Worm (Caenorhabditis elegans) whole organism, late embryonic: Measurements from ENCODE around the gene C08B6.14.

Experiments used
- F13H6.1 ChIP-seq: sonication (generic microtip); optimal IDR thresholded peaks from 2 replicates; lab custom pipeline; 2016; ENCODE audit warnings: missing genetic modification characterization, missing compliant biosample characterization
- K02D7.2 ChIP-seq: sonication (generic microtip); optimal IDR thresholded peaks from 2 replicates; lab custom pipeline; 2017; ENCODE audit warnings: mild to moderate bottlenecking, missing genetic modification characterization, missing compliant biosample characterization
- K09A11.1 ChIP-seq: sonication (generic microtip); optimal IDR thresholded peaks from 2 replicates; lab custom pipeline; 2017; ENCODE audit warnings: antibody characterized with exemption, mild to moderate bottlenecking, missing genetic modification characterization, missing compliant biosample characterization; ENCODE audit not compliant: insufficient read depth
- T23F11.4 ChIP-seq: fragments of 200-800 bp; sonication (Bioruptor generic); optimal IDR thresholded peaks from 2 replicates; lab custom pipeline; 2018; ENCODE audit warnings: mild to moderate bottlenecking, missing genetic modification characterization, missing compliant biosample characterization
- Y22D7AL.16 ChIP-seq: sonication (generic microtip); optimal IDR thresholded peaks from 2 replicates; lab custom pipeline; 2016; ENCODE audit warnings: missing genetic modification characterization, missing compliant biosample characterization
- ahr-1 ChIP-seq: sonication (generic microtip); optimal IDR thresholded peaks from 2 replicates; lab custom pipeline; 2016; ENCODE audit warnings: missing genetic modification characterization, missing compliant biosample characterization
- ama-1 ChIP-seq: fragments of 150-350 bp; optimal IDR thresholded peaks from 2 replicates; lab custom pipeline; 2014
- ceh-18 ChIP-seq: sonication (generic microtip); optimal IDR thresholded peaks from 2 replicates; lab custom pipeline; 2016; ENCODE audit warnings: missing genetic modification characterization, missing compliant biosample characterization
- ceh-22 ChIP-seq: sonication (generic microtip); optimal IDR thresholded peaks from 2 replicates; lab custom pipeline; 2017; ENCODE audit warnings: missing biosample characterization, missing genetic modification characterization
- ceh-24 ChIP-seq: sonication (generic microtip); optimal IDR thresholded peaks from 2 replicates; lab custom pipeline; 2016; ENCODE audit warnings: mild to moderate bottlenecking, missing genetic modification characterization, missing compliant biosample characterization
- ceh-30 ChIP-seq: fragments of 150-350 bp; optimal IDR thresholded peaks from 2 replicates; lab custom pipeline; 2014; ENCODE audit warnings: missing biosample characterization, missing genetic modification characterization
- ceh-45 ChIP-seq: fragments of 200-800 bp; sonication (Bioruptor generic); IDR thresholded peaks from 2 replicates; pipeline ENCODE4 v1.3.6; 2022; ENCODE audit warnings: missing genetic modification reagents, missing genetic modification characterization, missing compliant biosample characterization
- ceh-6 ChIP-seq: fragments of 200-800 bp; sonication (Bioruptor generic); optimal IDR thresholded peaks from 2 replicates; lab custom pipeline; 2018; ENCODE audit warnings: mild to moderate bottlenecking, missing genetic modification characterization, missing compliant biosample characterization
- ceh-9 ChIP-seq: sonication (generic microtip); optimal IDR thresholded peaks from 2 replicates; lab custom pipeline; 2016; ENCODE audit warnings: mild to moderate bottlenecking, missing genetic modification characterization, inconsistent platforms, missing compliant biosample characterization
- elt-2 ChIP-seq: sonication (generic microtip); optimal IDR thresholded peaks from 2 replicates; lab custom pipeline; 2016; ENCODE audit warnings: missing genetic modification reagents, missing genetic modification characterization, missing compliant biosample characterization
- elt-4 ChIP-seq: sonication (generic microtip); optimal IDR thresholded peaks from 2 replicates; lab custom pipeline; 2016; ENCODE audit warnings: missing genetic modification characterization, missing compliant biosample characterization
- fax-1 ChIP-seq: sonication (generic microtip); optimal IDR thresholded peaks from 2 replicates; lab custom pipeline; 2016; ENCODE audit warnings: missing genotype, missing genetic modification characterization, missing compliant biosample characterization
- fkh-10 ChIP-seq: fragments of 150-350 bp; optimal IDR thresholded peaks from 2 replicates; lab custom pipeline; 2014; ENCODE audit warnings: missing biosample characterization, missing genetic modification reagents, missing genetic modification characterization
- hlh-13 ChIP-seq: fragments of 200-800 bp; sonication (Bioruptor generic); optimal IDR thresholded peaks from 2 replicates; lab custom pipeline; 2018; ENCODE audit warnings: mild to moderate bottlenecking, missing genetic modification characterization, missing compliant biosample characterization
- hlh-30 ChIP-seq: sonication (generic microtip); optimal IDR thresholded peaks from 2 replicates; lab custom pipeline; 2017; ENCODE audit warnings: antibody characterized with exemption, missing genetic modification characterization, missing compliant biosample characterization; ENCODE audit not compliant: insufficient read depth
- lin-11 ChIP-seq: fragments of 200-800 bp; sonication (Bioruptor generic); optimal IDR thresholded peaks from 2 replicates; lab custom pipeline; 2018; ENCODE audit warnings: mild to moderate bottlenecking, missing genetic modification characterization, missing compliant biosample characterization
- mec-3 ChIP-seq: sonication (generic microtip); optimal IDR thresholded peaks from 2 replicates; lab custom pipeline; 2016; ENCODE audit warnings: borderline replicate concordance, missing genetic modification characterization, missing compliant biosample characterization
- nfya-1 ChIP-seq: sonication (generic microtip); optimal IDR thresholded peaks from 2 replicates; lab custom pipeline; 2017; ENCODE audit warnings: missing genetic modification characterization, mild to moderate bottlenecking, missing compliant biosample characterization, antibody characterized with exemption, moderate library complexity
- npax-4 ChIP-seq: sonication (generic microtip); optimal IDR thresholded peaks from 2 replicates; lab custom pipeline; 2016; ENCODE audit warnings: missing genetic modification characterization, missing compliant biosample characterization
- odd-2 ChIP-seq: sonication (generic microtip); optimal IDR thresholded peaks from 2 replicates; lab custom pipeline; 2017; ENCODE audit warnings: antibody characterized with exemption, mild to moderate bottlenecking, missing genetic modification characterization, missing compliant biosample characterization
- pax-1 ChIP-seq: fragments of 150-350 bp; optimal IDR thresholded peaks from 2 replicates; lab custom pipeline; 2014; ENCODE audit warnings: missing biosample characterization, missing genetic modification characterization
- pqm-1 ChIP-seq: sonication (generic microtip); optimal IDR thresholded peaks from 2 replicates; lab custom pipeline; 2016; ENCODE audit warnings: missing genetic modification characterization, missing compliant biosample characterization
- sdc-2 ChIP-seq: sonication (generic microtip); optimal IDR thresholded peaks from 2 replicates; lab custom pipeline; 2016; ENCODE audit warnings: missing genotype, missing genetic modification characterization, missing compliant biosample characterization
- sox-4 ChIP-seq: sonication (generic microtip); optimal IDR thresholded peaks from 2 replicates; lab custom pipeline; 2017; ENCODE audit warnings: mild to moderate bottlenecking, missing genetic modification characterization, inconsistent platforms, missing compliant biosample characterization
- syd-9 ChIP-seq: sonication (generic microtip); optimal IDR thresholded peaks from 2 replicates; lab custom pipeline; 2016; ENCODE audit warnings: mild to moderate bottlenecking, missing genetic modification characterization, moderate library complexity, missing compliant biosample characterization
- tbx-7 ChIP-seq: sonication (generic microtip); optimal IDR thresholded peaks from 2 replicates; lab custom pipeline; 2016; ENCODE audit warnings: missing genotype, missing genetic modification characterization, missing compliant biosample characterization
- unc-3 ChIP-seq, 2 experiments: fragments of 200-800 bp in 1 of 2; sonication (Bioruptor generic) in 1 of 2; sonication (generic microtip) in 1 of 2; conservative IDR thresholded peaks in 1 of 2; optimal IDR thresholded peaks in 1 of 2; 2 replicates each; pipeline versions ENCODE4 v1.3.6 to Lab custom; 2016 to 2022; ENCODE audit warnings: missing compliant biosample characterization in 2 of 2, missing genetic modification characterization in 2 of 2, missing genetic modification reagents in 1 of 2
- unc-42 ChIP-seq: sonication (generic microtip); optimal IDR thresholded peaks from 2 replicates; lab custom pipeline; 2016; ENCODE audit warnings: missing genotype, missing genetic modification characterization, missing compliant biosample characterization
- unc-55 ChIP-seq: sonication (generic microtip); optimal IDR thresholded peaks from 2 replicates; lab custom pipeline; 2017; ENCODE audit warnings: missing biosample characterization, missing genetic modification reagents, missing genetic modification characterization
- zip-5 ChIP-seq: sonication (generic microtip); optimal IDR thresholded peaks from 2 replicates; lab custom pipeline; 2016; ENCODE audit warnings: missing genetic modification characterization, missing compliant biosample characterization

The C08B6.14 gene

ce11 chrV:10083999-10084468 is 17.8 kb downstream of the C08B6.14 start, which contains the start of gene nhr-12:
Gene nhr-12, minus strand, starts transcription at chrV:10084049.
- TF ChIP-seq nfya-1 (tag; lab: Kevin White, UChicago) (no peak), ceh-30 (peak; percentile 100), unc-55 (peak; percentile 54)

ce11 chrV:10081636-10082035 is 20.2 kb downstream of the C08B6.14 start, which contains the start of gene nhr-205:
Gene nhr-205, minus strand, starts transcription at chrV:10081776.
- peak; percentile 51 for TF ChIP-seq ceh-30
- no peak for TF ChIP-seq sox-4

- no peak for TF ChIP-seq ahr-1 (tag; lab: Kevin White, UChicago)
- no peak for TF ChIP-seq ceh-24 (tag; lab: Kevin White, UChicago)
Measured at ce11 chrV:10080905-10081304, 20.9 kb downstream of the C08B6.14 start.

- no peak for TF ChIP-seq K02D7.2 (tag; lab: Kevin White, UChicago)
- no peak for TF ChIP-seq fax-1 (tag; lab: Kevin White, UChicago)
- TF ChIP-seq Y22D7AL.16 (tag; lab: Kevin White, UChicago): no peak
- no peak for TF ChIP-seq tbx-7
- TF ChIP-seq elt-2 (tag; lab: Kevin White, UChicago): no peak
- TF ChIP-seq zip-5: no peak
- TF ChIP-seq unc-42 (tag; lab: Kevin White, UChicago): no peak
- no peak for TF ChIP-seq npax-4
- TF ChIP-seq odd-2 (tag; lab: Kevin White, UChicago): no peak
- no peak for TF ChIP-seq syd-9 (tag; lab: Kevin White, UChicago)
- no peak for TF ChIP-seq ceh-6
- no peak for TF ChIP-seq sox-4
- no peak for TF ChIP-seq elt-4 (tag; lab: Kevin White, UChicago)
Measured at ce11 chrV:10078244-10078643, 23.6 kb downstream of the C08B6.14 start, which contains the start of gene R04B5.1. Gene R04B5.1, minus strand, starts transcription at chrV:10078344.

ce11 chrV:10075441-10075840 is 26.4 kb downstream of the C08B6.14 start, which contains the start of gene F57A8.7:
Gene F57A8.7, plus strand, starts transcription at chrV:10075741.
- TF ChIP-seq pqm-1 (tag; lab: Kevin White, UChicago): no peak
- TF ChIP-seq K02D7.2 (tag; lab: Kevin White, UChicago): no peak
- no peak for TF ChIP-seq lin-11 (tag; lab: Kevin White, UChicago)
- no peak for TF ChIP-seq ceh-9 (tag; lab: Kevin White, UChicago)
- no peak for TF ChIP-seq ceh-18 (tag; lab: Kevin White, UChicago)
- no peak for TF ChIP-seq F13H6.1 (tag; lab: Kevin White, UChicago)
- no peak for TF ChIP-seq ceh-6
- TF ChIP-seq hlh-13 (GFP tag; lab: Kevin White, UChicago): no peak
- no peak for TF ChIP-seq ceh-45 (GFP tag; lab: Robert Waterston, UW)
- no peak for TF ChIP-seq ceh-22
- TF ChIP-seq elt-2 (tag; lab: Kevin White, UChicago): no peak
- TF ChIP-seq unc-42 (tag; lab: Kevin White, UChicago): no peak
- TF ChIP-seq elt-4 (tag; lab: Kevin White, UChicago): no peak
- no peak for TF ChIP-seq unc-3 (GFP tag; conservative IDR thresholded peaks at IDR 0.05; lab: Robert Waterston, UW)
- TF ChIP-seq unc-3 (tag; optimal IDR thresholded peaks at IDR 0.05; lab: Kevin White, UChicago): no peak
- TF ChIP-seq mec-3: no peak
- TF ChIP-seq npax-4: no peak
- no peak for TF ChIP-seq pax-1 (tag; lab: Kevin White, UChicago)
- TF ChIP-seq, all 69 proteins: peak for 0

- TF ChIP-seq lin-11 (tag; lab: Kevin White, UChicago): no peak
- no peak for TF ChIP-seq fkh-10
- TF ChIP-seq tbx-7: no peak
- no peak for TF ChIP-seq ahr-1 (tag; lab: Kevin White, UChicago)
- no peak for TF ChIP-seq unc-42 (tag; lab: Kevin White, UChicago)
- TF ChIP-seq unc-3 (GFP tag; conservative IDR thresholded peaks at IDR 0.05; lab: Robert Waterston, UW): no peak
- no peak for TF ChIP-seq unc-3 (tag; optimal IDR thresholded peaks at IDR 0.05; lab: Kevin White, UChicago)
- no peak for TF ChIP-seq T23F11.4
- TF ChIP-seq sdc-2: no peak
- no peak for TF ChIP-seq F13H6.1 (tag; lab: Kevin White, UChicago)
- no peak for TF ChIP-seq pax-1 (tag; lab: Kevin White, UChicago)
- TF ChIP-seq npax-4: no peak
- no peak for TF ChIP-seq K09A11.1 (tag; lab: Kevin White, UChicago)
- no peak for TF ChIP-seq K02D7.2 (tag; lab: Kevin White, UChicago)
- TF ChIP-seq hlh-30 (tag; lab: Kevin White, UChicago): no peak
- TF ChIP-seq ceh-18 (tag; lab: Kevin White, UChicago): no peak
- TF ChIP-seq ama-1: no peak
- no peak for TF ChIP-seq nfya-1 (tag; lab: Kevin White, UChicago)
- TF ChIP-seq ceh-6: no peak
Measured at ce11 chrV:10073793-10074192, 28.0 kb downstream of the C08B6.14 start, which contains the start of gene F57A8.6. Gene F57A8.6, minus strand, starts transcription at chrV:10073893.
